Worm (Caenorhabditis elegans) whole organism, midembryonic: Measurements from ENCODE around the gene msp-33.

Experiments
- cog-1 ChIP-seq: sonication (generic microtip); optimal IDR thresholded peaks from 2 replicates; lab custom pipeline; 2016; ENCODE audit warnings: missing genetic modification characterization, missing compliant biosample characterization
- flt-1 ChIP-seq: fragments of 200-800 bp; sonication (Bioruptor generic); IDR thresholded peaks from 2 replicates; pipeline ENCODE4 v1.3.6; 2022; ENCODE audit warnings: missing genetic modification characterization, missing compliant biosample characterization
- med-1 ChIP-seq: sonication (generic microtip); optimal IDR thresholded peaks from 2 replicates; lab custom pipeline; 2017; ENCODE audit warnings: missing genetic modification characterization, mild to moderate bottlenecking, missing compliant biosample characterization, antibody characterized with exemption, missing genetic modification reagents; ENCODE audit not compliant: insufficient read depth
- ref-1 ChIP-seq: fragments of 200-800 bp; sonication (Bioruptor generic); conservative IDR thresholded peaks from 2 replicates; pipeline ENCODE4 v1.3.6; 2022; ENCODE audit warnings: missing genetic modification reagents, missing genetic modification characterization, missing compliant biosample characterization
- tab-1 ChIP-seq: fragments of 200-800 bp; sonication (Bioruptor generic); IDR thresholded peaks from 2 replicates; pipeline ENCODE4 v1.3.6; 2022; ENCODE audit warnings: missing genetic modification characterization, missing compliant biosample characterization
- ztf-23 ChIP-seq: fragments of 200-800 bp; sonication (Bioruptor generic); IDR thresholded peaks from 2 replicates; pipeline ENCODE4 v1.3.6; 2022; ENCODE audit warnings: missing genetic modification reagents, missing genetic modification characterization, missing compliant biosample characterization

DNA sequence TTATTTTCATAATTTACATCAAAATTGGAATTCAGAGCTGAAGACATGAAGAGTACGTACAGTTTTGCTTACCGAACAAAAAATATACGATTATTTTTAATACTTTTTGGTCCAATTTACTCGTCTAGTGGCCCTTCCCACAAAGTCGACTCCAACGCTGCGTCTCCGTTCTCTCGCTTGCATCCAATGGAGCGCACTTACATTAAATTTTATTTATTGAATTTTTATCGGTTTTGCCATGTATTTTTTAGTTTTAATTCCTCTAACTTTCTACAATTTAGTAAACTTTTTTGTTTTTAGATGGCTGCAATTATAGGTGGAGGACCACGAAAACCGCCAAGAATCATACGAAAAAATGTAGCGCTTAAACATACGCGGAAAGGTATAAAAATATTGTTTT is 43.0 kb upstream of the msp-33 start, which contains the start of gene ZK546.5:
- no peak for TF ChIP-seq cog-1 (tag; lab: Kevin White, UChicago)
- TF ChIP-seq ztf-23 (GFP tag; lab: Robert Waterston, UW), result no peak
- no peak for TF ChIP-seq tab-1 (GFP tag; lab: Robert Waterston, UW)
- TF ChIP-seq ref-1 (GFP tag; lab: Robert Waterston, UW), result no peak
- no peak for TF ChIP-seq flt-1 (GFP tag; lab: Robert Waterston, UW)
- no peak for TF ChIP-seq med-1 (GFP tag; lab: Kevin White, UChicago)
